Fruit fly (Drosophila melanogaster): Measurements from ENCODE around the gene Psf1.
"Not testable (repeated sequence)": the region's sequence is repeated elsewhere in the genome, so short reads cannot be mapped to it uniquely, and the experiment has no call there.

dm6 chr3L:1246823-1247222, 654 bp downstream of the Psf1 start, which contains the start of gene CG32318:
- not testable (repeated sequence) for TF ChIP-seq CTCF, CG8478 (optimal IDR thresholded peaks at IDR 0.05)

Measured in S2 (cell line).